Worm (Caenorhabditis elegans) whole organism, L1 larva: Measurements from ENCODE around the gene ctsa-1.1.

Source experiments
- C04F5.9 ChIP-seq: sonication (generic microtip); optimal IDR thresholded peaks from 2 replicates; lab custom pipeline; 2016; ENCODE audit warnings: missing genetic modification characterization, missing compliant biosample characterization
- C16A3.4 ChIP-seq: fragments of 150-350 bp; optimal IDR thresholded peaks from 2 replicates; lab custom pipeline; 2014; ENCODE audit warnings: missing biosample characterization, missing genetic modification characterization
- C34B4.2 ChIP-seq: sonication (generic microtip); optimal IDR thresholded peaks from 2 replicates; lab custom pipeline; 2017; ENCODE audit warnings: mild to moderate bottlenecking, missing genetic modification characterization, missing compliant biosample characterization
- aha-1 ChIP-seq: fragments of 150-350 bp; optimal IDR thresholded peaks from 2 replicates; lab custom pipeline; 2014; ENCODE audit warnings: missing biosample characterization, missing genetic modification characterization
- ama-1 ChIP-seq: fragments of 150-350 bp; optimal IDR thresholded peaks from 2 replicates; lab custom pipeline; 2014
- blmp-1 ChIP-seq: fragments of 150-350 bp; optimal IDR thresholded peaks from 2 replicates; lab custom pipeline; 2014; ENCODE audit warnings: missing biosample characterization, missing genetic modification characterization
- ceh-82 ChIP-seq, 3 experiments: fragments of 150-350 bp in 1 of 3; sonication (generic microtip) in 2 of 3; optimal IDR thresholded peaks; 2 replicates each; lab custom pipeline; 2014 to 2017; ENCODE audit warnings: missing biosample characterization in 3 of 3, missing genetic modification characterization in 3 of 3
- ceh-88 ChIP-seq: fragments of 200-800 bp; sonication (Bioruptor generic); IDR thresholded peaks from 2 replicates; pipeline ENCODE4 v1.3.6; 2022; ENCODE audit warnings: missing genetic modification characterization, missing compliant biosample characterization
- efl-3 ChIP-seq: fragments of 200-800 bp; sonication (Bioruptor generic); optimal IDR thresholded peaks from 2 replicates; lab custom pipeline; 2018; ENCODE audit warnings: mild to moderate bottlenecking, missing genetic modification characterization, missing compliant biosample characterization
- egl-13 ChIP-seq: sonication (generic microtip); optimal IDR thresholded peaks from 2 replicates; lab custom pipeline; 2016; ENCODE audit warnings: missing genotype, missing genetic modification reagents, missing genetic modification characterization, missing compliant biosample characterization
- egl-27 ChIP-seq, 2 experiments: fragments of 150-350 bp in 1 of 2; sonication (generic microtip); optimal IDR thresholded peaks; 3 replicates each; lab custom pipeline; 2017 to 2018; ENCODE audit warnings: missing biosample characterization in 2 of 2, missing genetic modification characterization in 2 of 2, missing genetic modification reagents in 2 of 2
- ets-5 ChIP-seq: fragments of 200-800 bp; sonication (Bioruptor generic); IDR thresholded peaks from 2 replicates; pipeline ENCODE4 v1.3.6; 2022; ENCODE audit warnings: missing genetic modification characterization, missing compliant biosample characterization
- fkh-4 ChIP-seq: sonication (generic microtip); optimal IDR thresholded peaks from 2 replicates; lab custom pipeline; 2016; ENCODE audit warnings: missing compliant biosample characterization, missing genetic modification characterization, borderline replicate concordance
- grh-1 ChIP-seq: fragments of 200-800 bp; sonication (Bioruptor generic); IDR thresholded peaks from 2 replicates; pipeline ENCODE4 v1.3.6; 2022; ENCODE audit warnings: missing genetic modification reagents, missing genetic modification characterization, missing compliant biosample characterization
- hpl-2 ChIP-seq: fragments of 150-350 bp; optimal IDR thresholded peaks from 2 replicates; lab custom pipeline; 2014; ENCODE audit warnings: missing biosample characterization, missing genetic modification reagents, missing genetic modification characterization
- irx-1 ChIP-seq: sonication (generic microtip); optimal IDR thresholded peaks from 2 replicates; lab custom pipeline; 2016; ENCODE audit warnings: missing genetic modification characterization, missing compliant biosample characterization
- jun-1 ChIP-seq: fragments of 150-350 bp; optimal IDR thresholded peaks from 2 replicates; lab custom pipeline; 2014; ENCODE audit warnings: missing biosample characterization, missing genetic modification reagents, missing genetic modification characterization
- lin-14 ChIP-seq: fragments of 200-800 bp; sonication (Bioruptor generic); optimal IDR thresholded peaks from 2 replicates; lab custom pipeline; 2018; ENCODE audit warnings: mild to moderate bottlenecking, missing genetic modification characterization, moderate library complexity, missing compliant biosample characterization
- lin-35 ChIP-seq, 2 experiments: fragments of 150-350 bp; optimal IDR thresholded peaks; 2 replicates each; lab custom pipeline; 2014; ENCODE audit warnings: missing biosample characterization in 2 of 2, missing genetic modification characterization in 2 of 2, missing genetic modification reagents in 2 of 2
- lsy-2 ChIP-seq, 2 experiments: fragments of 150-350 bp; optimal IDR thresholded peaks; 2 replicates each; lab custom pipeline; 2014; ENCODE audit warnings: missing biosample characterization in 2 of 2, missing genetic modification characterization in 2 of 2
- mab-9 ChIP-seq: fragments of 200-800 bp; sonication (Bioruptor generic); IDR thresholded peaks from 2 replicates; pipeline ENCODE4 v1.3.6; 2022; ENCODE audit warnings: missing genetic modification reagents, missing genetic modification characterization, missing compliant biosample characterization
- mdl-1 ChIP-seq, 2 experiments: fragments of 150-350 bp; optimal IDR thresholded peaks; 2 replicates each; lab custom pipeline; 2014 to 2017; ENCODE audit warnings: missing biosample characterization in 2 of 2, missing genetic modification characterization in 2 of 2, inconsistent platforms in 1 of 2
- mef-2 ChIP-seq: fragments of 150-350 bp; optimal IDR thresholded peaks from 2 replicates; lab custom pipeline; 2014; ENCODE audit warnings: missing biosample characterization, missing genetic modification characterization
- nhr-11 ChIP-seq: fragments of 150-350 bp; optimal IDR thresholded peaks from 2 replicates; lab custom pipeline; 2014; ENCODE audit warnings: missing biosample characterization, missing genetic modification characterization
- nhr-20 ChIP-seq: sonication (generic microtip); optimal IDR thresholded peaks from 2 replicates; lab custom pipeline; 2016; ENCODE audit warnings: mild to moderate bottlenecking, missing genetic modification characterization, missing compliant biosample characterization
- nhr-237 ChIP-seq: fragments of 150-350 bp; optimal IDR thresholded peaks from 2 replicates; lab custom pipeline; 2014; ENCODE audit warnings: missing biosample characterization, missing genetic modification characterization
- nhr-28 ChIP-seq: fragments of 150-350 bp; optimal IDR thresholded peaks from 2 replicates; lab custom pipeline; 2014; ENCODE audit warnings: missing biosample characterization, missing genetic modification characterization
- nhr-71 ChIP-seq: sonication (generic microtip); optimal IDR thresholded peaks from 2 replicates; lab custom pipeline; 2016; ENCODE audit warnings: mild to moderate bottlenecking, missing genetic modification characterization, moderate library complexity, missing compliant biosample characterization
- nhr-77 ChIP-seq: fragments of 150-350 bp; optimal IDR thresholded peaks from 2 replicates; lab custom pipeline; 2014; ENCODE audit warnings: missing biosample characterization, missing genetic modification characterization
- nhr-85 ChIP-seq: sonication (generic microtip); peaks from one replicate; lab custom pipeline; 2016; ENCODE audit warnings: missing genetic modification characterization, inconsistent platforms, missing compliant biosample characterization
- nhr-90 ChIP-seq: sonication (generic microtip); optimal IDR thresholded peaks from 2 replicates; lab custom pipeline; 2016; ENCODE audit warnings: mild to moderate bottlenecking, missing genetic modification characterization, missing compliant biosample characterization; ENCODE audit not compliant: poor library complexity
- skn-1 ChIP-seq: fragments of 150-350 bp; optimal IDR thresholded peaks from 2 replicates; lab custom pipeline; 2014; ENCODE audit warnings: missing biosample characterization, missing genetic modification characterization
- snu-23 ChIP-seq: sonication (generic microtip); optimal IDR thresholded peaks from 2 replicates; lab custom pipeline; 2016; ENCODE audit warnings: missing genetic modification characterization, missing compliant biosample characterization
- sptf-1 ChIP-seq: fragments of 150-350 bp; optimal IDR thresholded peaks from 2 replicates; lab custom pipeline; 2014; ENCODE audit warnings: missing biosample characterization, missing genetic modification characterization
- swsn-7 ChIP-seq: sonication (generic microtip); optimal IDR thresholded peaks from 2 replicates; lab custom pipeline; 2016; ENCODE audit warnings: missing genetic modification characterization, missing compliant biosample characterization
- vab-15 ChIP-seq: sonication (generic microtip); optimal IDR thresholded peaks from 2 replicates; lab custom pipeline; 2017; ENCODE audit warnings: missing genotype, mild to moderate bottlenecking, missing genetic modification characterization, missing compliant biosample characterization
- zip-4 ChIP-seq: fragments of 200-800 bp; sonication (Bioruptor generic); optimal IDR thresholded peaks from 2 replicates; lab custom pipeline; 2018; ENCODE audit warnings: mild to moderate bottlenecking, missing genetic modification characterization, moderate library complexity, missing compliant biosample characterization
- ztf-11 ChIP-seq, 2 experiments: sonication (generic microtip); optimal IDR thresholded peaks; 2 replicates each; lab custom pipeline; 2016 to 2017; ENCODE audit warnings: missing genetic modification characterization in 2 of 2, missing biosample characterization in 1 of 2, missing compliant biosample characterization in 1 of 2

ctsa-1.1 gene

DNA sequence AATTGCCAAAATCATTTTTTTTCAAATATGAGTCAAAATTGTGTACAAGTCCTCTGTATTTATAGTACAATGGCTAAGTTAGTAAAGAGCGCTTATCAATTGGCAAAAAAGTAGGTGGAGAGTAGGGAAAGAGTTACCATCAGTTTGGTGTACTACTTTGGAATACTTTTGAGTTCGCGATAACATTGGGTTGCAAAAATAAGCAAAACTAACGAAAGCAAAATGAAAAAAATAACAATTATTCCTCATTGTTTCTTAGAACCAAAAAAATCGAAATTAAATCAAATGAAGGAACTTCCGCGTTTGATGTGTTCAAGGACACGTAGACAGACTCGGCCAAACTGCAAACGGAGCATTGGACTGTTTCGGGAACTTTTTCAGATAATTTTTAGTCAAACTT is 19.3 kb downstream of the ctsa-1.1 start, which contains the start of gene C27D9.2:
C27D9.2 (minus strand) TSS at position 101 of the 400 bp plus-strand sequence.
- TF ChIP-seq ztf-11 (tag; optimal IDR thresholded peaks at IDR 0.05; lab: Kevin White, UChicago) (no peak), vab-15 (no peak), nhr-237 (tag; lab: Kevin White, UChicago) (no peak), jun-1 (tag; lab: Kevin White, UChicago) (no peak), ama-1 (lab: Kevin White, UChicago) (no peak), C34B4.2 (tag; lab: Kevin White, UChicago) (no peak), C16A3.4 (no peak), fkh-4 (tag; lab: Kevin White, UChicago) (no peak), irx-1 (no peak), nhr-77 (tag; lab: Kevin White, UChicago) (no peak), zip-4 (GFP tag; lab: Kevin White, UChicago) (no peak), mab-9 (GFP tag; lab: Robert Waterston, UW) (no peak), ets-5 (GFP tag; lab: Robert Waterston, UW) (no peak), egl-27 (tag; optimal IDR thresholded peaks at IDR 0.05; lab: Kevin White, UChicago) (no peak)

DNA sequence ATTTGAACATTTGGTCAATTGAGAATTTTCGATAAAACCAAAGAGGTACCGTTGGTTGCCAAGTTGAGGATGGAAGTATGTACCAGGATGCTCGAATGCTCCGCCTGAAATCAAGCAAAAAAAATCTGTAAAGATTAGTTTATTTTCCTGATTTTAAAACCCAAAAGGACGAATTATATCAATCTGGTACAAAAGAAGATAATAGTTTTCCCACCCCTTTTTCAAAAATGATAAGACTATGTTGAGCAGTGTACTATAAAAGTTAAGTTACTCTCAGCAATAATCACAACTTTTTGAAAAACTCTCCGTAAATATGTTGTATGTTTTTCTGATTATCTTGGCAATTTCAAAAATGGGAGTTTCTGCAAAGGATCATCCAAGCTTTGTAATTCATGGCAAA is 21.0 kb downstream of the ctsa-1.1 start, which contains the start of gene F26G1.3:
F26G1.3 (plus strand) TSS at position 301 of the 400 bp plus-strand sequence.
- TF ChIP-seq nhr-77 (tag; lab: Kevin White, UChicago) (no peak), aha-1 (tag; lab: Kevin White, UChicago) (no peak), nhr-237 (tag; lab: Kevin White, UChicago) (no peak), ceh-88 (GFP tag; lab: Robert Waterston, UW) (no peak), swsn-7 (tag; lab: Kevin White, UChicago) (no peak), nhr-90 (tag; lab: Kevin White, UChicago) (no peak)

ce11 chrII:4759835-4760234 is 22.4 kb downstream of the ctsa-1.1 start:
- no peak for TF ChIP-seq snu-23
- no peak for TF ChIP-seq egl-27 (tag; optimal IDR thresholded peaks at IDR 0.05; lab: Kevin White, UChicago)
- no peak for TF ChIP-seq ama-1 (lab: Kevin White, UChicago)
- peak; percentile 91 for TF ChIP-seq nhr-85 (tag; lab: Kevin White, UChicago)
- no peak for TF ChIP-seq efl-3 (GFP tag; lab: Kevin White, UChicago)
- no peak for TF ChIP-seq ceh-82 (tag; optimal IDR thresholded peaks at IDR 0.05; lab: Kevin White, UChicago)
- TF ChIP-seq nhr-20 (tag; lab: Kevin White, UChicago): peak; percentile 50
- TF ChIP-seq ets-5 (GFP tag; lab: Robert Waterston, UW): no peak
- TF ChIP-seq zip-4 (GFP tag; lab: Kevin White, UChicago): no peak
- TF ChIP-seq lin-14: peak; percentile 53
- TF ChIP-seq nhr-11: no peak
- TF ChIP-seq sptf-1 (tag; lab: Kevin White, UChicago): no peak
- TF ChIP-seq grh-1 (GFP tag; lab: Robert Waterston, UW): no peak
- TF ChIP-seq C34B4.2 (tag; lab: Kevin White, UChicago): no peak
- TF ChIP-seq nhr-71 (tag; lab: Kevin White, UChicago): peak; percentile 13

ce11 chrII:4761020-4761419 is 23.6 kb downstream of the ctsa-1.1 start:
- TF ChIP-seq nhr-85 (tag; lab: Kevin White, UChicago): peak; percentile 93
- no peak for TF ChIP-seq hpl-2 (GFP tag; lab: Kevin White, UChicago)
- no peak for TF ChIP-seq nhr-28 (tag; lab: Kevin White, UChicago)
- no peak for TF ChIP-seq mef-2 (tag; lab: Kevin White, UChicago)
- TF ChIP-seq egl-13 (tag; lab: Kevin White, UChicago): no peak
- TF ChIP-seq skn-1: no peak
- TF ChIP-seq blmp-1 (tag; lab: Kevin White, UChicago): peak; percentile 36
- TF ChIP-seq nhr-20 (tag; lab: Kevin White, UChicago): peak; percentile 48
- TF ChIP-seq snu-23: peak; percentile 9
- TF ChIP-seq lsy-2 (tag; optimal IDR thresholded peaks at IDR 0.05; lab: Kevin White, UChicago): peak in 1 of 2 experiments; percentile 38
- TF ChIP-seq C04F5.9 (tag; lab: Kevin White, UChicago): no peak
- no peak for TF ChIP-seq fkh-4 (tag; lab: Kevin White, UChicago)
- TF ChIP-seq nhr-71 (tag; lab: Kevin White, UChicago): peak; percentile 31
- peak in 1 of 2 experiments; percentile 4 for TF ChIP-seq lin-35 (GFP tag; optimal IDR thresholded peaks at IDR 0.05; lab: Kevin White, UChicago)
- no peak for TF ChIP-seq mdl-1 (tag; optimal IDR thresholded peaks at IDR 0.05; lab: Kevin White, UChicago)
- TF ChIP-seq lin-14: peak; percentile 37
